Comparison of ENCODE assay signal across 4 worm cellular contexts in the genomic region with DNA sequence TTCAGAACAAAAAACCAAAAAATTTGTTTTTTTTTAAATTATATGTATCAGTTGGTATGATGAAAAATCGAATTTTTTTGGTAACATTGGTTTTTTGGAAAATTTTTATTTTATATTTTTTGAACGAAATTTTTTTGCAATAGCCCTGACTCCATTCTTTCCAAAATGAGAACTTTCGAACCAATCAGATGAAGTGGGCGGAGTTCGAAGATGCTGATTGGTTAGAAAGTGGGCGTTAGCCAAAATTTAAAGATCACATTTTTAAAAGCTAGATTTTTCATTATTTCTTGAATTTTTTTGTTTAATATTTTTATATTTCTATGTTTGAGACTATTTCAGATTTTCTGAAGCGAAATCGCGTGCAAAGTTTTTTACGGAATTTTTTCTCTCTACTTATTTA.
A peak's percentile ranks its signal among the peaks of the same experiment; 100 is the strongest.
TF ChIP-seq lines count a peak whose summit lies in the region.

No protein-coding gene starts in this region.

TF ChIP-seq in whole organism, L1 larva, 84 proteins besides CTCF, POLR2A, EP300 and RAD21:
- TF ChIP-seq dpl-1 (GFP tag; optimal IDR thresholded peaks at IDR 0.05; lab: Kevin White, UChicago) (no peak), nhr-85 (tag; lab: Kevin White, UChicago) (peak; percentile 22)

TF ChIP-seq in whole organism, L3 larva, 47 proteins besides CTCF, POLR2A, EP300 and RAD21:
- TF ChIP-seq ceh-16 (tag; optimal IDR thresholded peaks at IDR 0.05; lab: Kevin White, UChicago) (no peak), nfya-1 (tag; optimal IDR thresholded peaks at IDR 0.05; lab: Kevin White, UChicago; ENCODE audit: insufficient read depth) (peak; percentile 99)

TF ChIP-seq in whole organism, late embryonic, 69 proteins besides CTCF, POLR2A, EP300 and RAD21:
- TF ChIP-seq ceh-6 (GFP tag; optimal IDR thresholded peaks at IDR 0.05; lab: Kevin White, UChicago), result no peak
- TF ChIP-seq ceh-31 (tag; optimal IDR thresholded peaks at IDR 0.05; lab: Kevin White, UChicago), result no peak
- no peak for TF ChIP-seq sox-2 (GFP tag; IDR thresholded peaks at IDR 0.05; lab: Robert Waterston, UW)
- no peak for TF ChIP-seq nhr-11 (tag; optimal IDR thresholded peaks at IDR 0.05; lab: Kevin White, UChicago)
- TF ChIP-seq fkh-10 (GFP tag; optimal IDR thresholded peaks at IDR 0.05; lab: Kevin White, UChicago), result no peak
- no peak for TF ChIP-seq zip-5 (tag; optimal IDR thresholded peaks at IDR 0.05; lab: Kevin White, UChicago)
- TF ChIP-seq nfya-1 (tag; optimal IDR thresholded peaks at IDR 0.05; lab: Kevin White, UChicago), result peak; percentile 98

TF ChIP-seq in whole organism, young adult, 124 proteins besides CTCF, POLR2A, EP300 and RAD21:
- TF ChIP-seq ZK185.1 (tag; optimal IDR thresholded peaks at IDR 0.05; lab: Kevin White, UChicago; ENCODE audit: poor library complexity, severe bottlenecking) (no peak), nfyb-1 (GFP tag; IDR thresholded peaks at IDR 0.05; lab: Robert Waterston, UW) (peak; percentile 80)
